Fruit fly (Drosophila melanogaster): Measurements from ENCODE around the gene CG42460.
A peak's percentile ranks its signal among the peaks of the same experiment; 100 is the strongest.

CG42460 gene

dm6 chr2L:3354642-3355380, 33.5 kb downstream of the CG42460 start, which contains the start of gene E23 (continued):
- peak; percentile 97 for TF ChIP-seq CG9932 (GFP tag; IDR thresholded peaks at IDR 0.05)
- no peak for TF ChIP-seq sc (optimal IDR thresholded peaks at IDR 0.05)
- peak; percentile 99 for TF ChIP-seq sc (GFP tag; optimal IDR thresholded peaks at IDR 0.05)
- peak; percentile 97 for TF ChIP-seq CG9817 (tag; optimal IDR thresholded peaks at IDR 0.05)
- TF ChIP-seq Ptx1 (GFP tag; IDR thresholded peaks at IDR 0.05), result peak; percentile 99
- peak; percentile 71; the same call in 2 of the 3 replicates for TF ChIP-seq z (GFP tag; IDR thresholded peaks at IDR 0.05)
- TF ChIP-seq crol (GFP tag; IDR thresholded peaks at IDR 0.05), result peak; percentile 92
- peak; percentile 98 for TF ChIP-seq Dbx (GFP tag; IDR thresholded peaks at IDR 0.05)
- TF ChIP-seq CG30431 (GFP tag; optimal IDR thresholded peaks at IDR 0.05), result peak; percentile 98
- TF ChIP-seq CG9727 (GFP tag; optimal IDR thresholded peaks at IDR 0.05), result peak; percentile 99
- TF ChIP-seq CG4328 (GFP tag; optimal IDR thresholded peaks at IDR 0.05), result peak; percentile 98
- peak; percentile 99 for TF ChIP-seq CG4424 (GFP tag; optimal IDR thresholded peaks at IDR 0.05)
- peak; percentile 94 for TF ChIP-seq CG15696 (tag; optimal IDR thresholded peaks at IDR 0.05)
- TF ChIP-seq Vsx1 (GFP tag; optimal IDR thresholded peaks at IDR 0.05), result peak; percentile 97
- peak; percentile 93 for TF ChIP-seq Atf3 (GFP tag; optimal IDR thresholded peaks at IDR 0.05)
- peak; percentile 91 for TF ChIP-seq CG13894 (tag; optimal IDR thresholded peaks at IDR 0.05)
- TF ChIP-seq CG6654 (GFP tag; optimal IDR thresholded peaks at IDR 0.05), result peak; percentile 92
- TF ChIP-seq cwo (GFP tag; optimal IDR thresholded peaks at IDR 0.05), result peak; percentile 100
- peak; percentile 98 for TF ChIP-seq Spps (tag; optimal IDR thresholded peaks at IDR 0.05)
- peak; percentile 84 for TF ChIP-seq Hmx (GFP tag; optimal IDR thresholded peaks at IDR 0.05)
- TF ChIP-seq caup (GFP tag; optimal IDR thresholded peaks at IDR 0.05; ENCODE audit: severe bottlenecking), result peak; percentile 98
- TF ChIP-seq CG6175 (GFP tag; IDR thresholded peaks at IDR 0.05), result peak; percentile 95
- peak; percentile 93 for TF ChIP-seq jing (GFP tag; optimal IDR thresholded peaks at IDR 0.05)
- TF ChIP-seq CG2199 (GFP tag; IDR thresholded peaks at IDR 0.05), result peak; percentile 93; the same call in 2 of the 3 replicates
- TF ChIP-seq wor (GFP tag; IDR thresholded peaks at IDR 0.05), result peak; percentile 98
- 0 out of 2 replicates have a peak, but pooled peaks have one; percentile 20 for TF ChIP-seq sna (GFP tag; IDR thresholded peaks at IDR 0.05; ENCODE audit: partially characterized antibody)
- TF ChIP-seq CG6254 (GFP tag; optimal IDR thresholded peaks at IDR 0.05), result peak; percentile 97
- peak; percentile 98 for TF ChIP-seq CG3281 (GFP tag; optimal IDR thresholded peaks at IDR 0.05)
- peak; percentile 98 for TF ChIP-seq lilli (GFP tag; optimal IDR thresholded peaks at IDR 0.05)
- TF ChIP-seq CG14667 (GFP tag; IDR thresholded peaks at IDR 0.05), result peak; percentile 97
- peak; percentile 93 for TF ChIP-seq CG2116 (GFP tag; optimal IDR thresholded peaks at IDR 0.05)
- peak; percentile 90 for TF ChIP-seq CG15514 (GFP tag; optimal IDR thresholded peaks at IDR 0.05)
- TF ChIP-seq CG17361 (GFP tag; IDR thresholded peaks at IDR 0.05), result peak; percentile 99
- peak; percentile 98 for TF ChIP-seq Rfx (GFP tag; IDR thresholded peaks at IDR 0.05)
- TF ChIP-seq CG8388 (GFP tag; optimal IDR thresholded peaks at IDR 0.05), result peak; percentile 99
- TF ChIP-seq Dek (tag; optimal IDR thresholded peaks at IDR 0.05), result peak; percentile 99
- peak; percentile 99 for TF ChIP-seq CG12104 (GFP tag; optimal IDR thresholded peaks at IDR 0.05)
- TF ChIP-seq CG17612 (GFP tag; IDR thresholded peaks at IDR 0.05), result peak; percentile 95
- peak; percentile 99 for TF ChIP-seq CG10147 (GFP tag; optimal IDR thresholded peaks at IDR 0.05)
- TF ChIP-seq HLH3B (GFP tag; IDR thresholded peaks at IDR 0.05), result peak; percentile 98
- peak; percentile 97 for TF ChIP-seq trem (tag; optimal IDR thresholded peaks at IDR 0.05)
- 0 out of 2 replicates have a peak, but pooled peaks have one; percentile 54 for TF ChIP-seq CkIIα-i1 (GFP tag; IDR thresholded peaks at IDR 0.05)
- TF ChIP-seq CG2875 (GFP tag; optimal IDR thresholded peaks at IDR 0.05), result peak; percentile 99
- peak; percentile 97 for TF ChIP-seq ro (GFP tag; IDR thresholded peaks at IDR 0.05)
- peak; percentile 99 for TF ChIP-seq gsb-n (tag; optimal IDR thresholded peaks at IDR 0.05)
- TF ChIP-seq nerfin-1 (tag; optimal IDR thresholded peaks at IDR 0.05), result peak; percentile 98
- peak; percentile 94 for TF ChIP-seq GATAe (GFP tag; conservative IDR thresholded peaks at IDR 0.05)
- TF ChIP-seq Ets65A (GFP tag), result peak; percentile 99
- peak; percentile 95 for TF ChIP-seq CG2889 (GFP tag; IDR thresholded peaks at IDR 0.05)
